Worm (Caenorhabditis elegans) whole organism, L1 larva: ENCODE data around the gene syf-2.

Experiments
- C04F5.9 ChIP-seq: sonication (generic microtip); optimal IDR thresholded peaks from 2 replicates; lab custom pipeline; 2016; ENCODE audit warnings: missing genetic modification characterization, missing compliant biosample characterization
- C16A3.4 ChIP-seq: fragments of 150-350 bp; optimal IDR thresholded peaks from 2 replicates; lab custom pipeline; 2014; ENCODE audit warnings: missing biosample characterization, missing genetic modification characterization
- aha-1 ChIP-seq: fragments of 150-350 bp; optimal IDR thresholded peaks from 2 replicates; lab custom pipeline; 2014; ENCODE audit warnings: missing biosample characterization, missing genetic modification characterization
- alr-1 ChIP-seq: fragments of 200-800 bp; sonication (Bioruptor generic); optimal IDR thresholded peaks from 2 replicates; lab custom pipeline; 2018; ENCODE audit warnings: borderline replicate concordance, mild to moderate bottlenecking, missing genetic modification characterization, missing compliant biosample characterization
- aly-2 ChIP-seq: fragments of 150-350 bp; optimal IDR thresholded peaks from 2 replicates; lab custom pipeline; 2014; ENCODE audit warnings: missing biosample characterization, missing genetic modification characterization
- ama-1 ChIP-seq: fragments of 150-350 bp; optimal IDR thresholded peaks from 2 replicates; lab custom pipeline; 2014
- blmp-1 ChIP-seq: fragments of 150-350 bp; optimal IDR thresholded peaks from 2 replicates; lab custom pipeline; 2014; ENCODE audit warnings: missing biosample characterization, missing genetic modification characterization
- ceh-88 ChIP-seq: fragments of 200-800 bp; sonication (Bioruptor generic); IDR thresholded peaks from 2 replicates; pipeline ENCODE4 v1.3.6; 2022; ENCODE audit warnings: missing genetic modification characterization, missing compliant biosample characterization
- ceh-90 ChIP-seq: sonication (generic microtip); optimal IDR thresholded peaks from 2 replicates; lab custom pipeline; 2016; ENCODE audit warnings: missing genetic modification characterization, missing compliant biosample characterization
- dpl-1 ChIP-seq, 3 experiments: fragments of 150-350 bp in 2 of 3; sonication (generic microtip) in 1 of 3; optimal IDR thresholded peaks; 2 replicates each; lab custom pipeline; 2014 to 2017; ENCODE audit warnings: missing biosample characterization in 3 of 3, missing genetic modification characterization in 3 of 3, missing genetic modification reagents in 3 of 3
- dsc-1 ChIP-seq: sonication (generic microtip); optimal IDR thresholded peaks from 2 replicates; lab custom pipeline; 2016; ENCODE audit warnings: mild to moderate bottlenecking, missing genetic modification characterization, missing compliant biosample characterization
- efl-1 ChIP-seq, 4 experiments: fragments of 150-350 bp; optimal IDR thresholded peaks in 3 of 4; peaks in 1 of 4; 1 replicate in 1 of 4; 2 replicates in 3 of 4; lab custom pipeline; 2014; ENCODE audit warnings: missing biosample characterization in 2 of 4, missing genetic modification characterization in 2 of 4, missing genetic modification reagents in 2 of 4
- egl-27 ChIP-seq, 2 experiments: fragments of 150-350 bp in 1 of 2; sonication (generic microtip); optimal IDR thresholded peaks; 3 replicates each; lab custom pipeline; 2017 to 2018; ENCODE audit warnings: missing biosample characterization in 2 of 2, missing genetic modification characterization in 2 of 2, missing genetic modification reagents in 2 of 2
- elt-2 ChIP-seq: sonication (generic microtip); optimal IDR thresholded peaks from 2 replicates; lab custom pipeline; 2016; ENCODE audit warnings: missing genetic modification characterization, mild to moderate bottlenecking, inconsistent platforms, missing compliant biosample characterization, missing genetic modification reagents
- fkh-8 ChIP-seq: sonication (generic microtip); optimal IDR thresholded peaks from 2 replicates; lab custom pipeline; 2016; ENCODE audit warnings: mild to moderate bottlenecking, missing genetic modification characterization, missing compliant biosample characterization
- fos-1 ChIP-seq: fragments of 150-350 bp; optimal IDR thresholded peaks from 2 replicates; lab custom pipeline; 2014; ENCODE audit warnings: missing biosample characterization, missing genetic modification characterization
- hlh-4 ChIP-seq: sonication (generic microtip); optimal IDR thresholded peaks from 2 replicates; lab custom pipeline; 2016; ENCODE audit warnings: mild to moderate bottlenecking, missing genetic modification characterization, missing compliant biosample characterization
- irx-1 ChIP-seq: sonication (generic microtip); optimal IDR thresholded peaks from 2 replicates; lab custom pipeline; 2016; ENCODE audit warnings: missing genetic modification characterization, missing compliant biosample characterization
- jun-1 ChIP-seq: fragments of 150-350 bp; optimal IDR thresholded peaks from 2 replicates; lab custom pipeline; 2014; ENCODE audit warnings: missing biosample characterization, missing genetic modification reagents, missing genetic modification characterization
- lin-14 ChIP-seq: fragments of 200-800 bp; sonication (Bioruptor generic); optimal IDR thresholded peaks from 2 replicates; lab custom pipeline; 2018; ENCODE audit warnings: mild to moderate bottlenecking, missing genetic modification characterization, moderate library complexity, missing compliant biosample characterization
- lin-35 ChIP-seq, 2 experiments: fragments of 150-350 bp; optimal IDR thresholded peaks; 2 replicates each; lab custom pipeline; 2014; ENCODE audit warnings: missing biosample characterization in 2 of 2, missing genetic modification characterization in 2 of 2, missing genetic modification reagents in 2 of 2
- lin-39 ChIP-seq: fragments of 150-350 bp; optimal IDR thresholded peaks from 2 replicates; lab custom pipeline; 2014; ENCODE audit warnings: missing biosample characterization, missing genetic modification reagents, missing genetic modification characterization
- lir-3 ChIP-seq: sonication (generic microtip); optimal IDR thresholded peaks from 2 replicates; lab custom pipeline; 2016; ENCODE audit warnings: mild to moderate bottlenecking, missing genetic modification characterization, moderate library complexity, missing compliant biosample characterization; ENCODE audit not compliant: poor library complexity
- lsy-2 ChIP-seq, 2 experiments: fragments of 150-350 bp; optimal IDR thresholded peaks; 2 replicates each; lab custom pipeline; 2014; ENCODE audit warnings: missing biosample characterization in 2 of 2, missing genetic modification characterization in 2 of 2
- mab-9 ChIP-seq: fragments of 200-800 bp; sonication (Bioruptor generic); IDR thresholded peaks from 2 replicates; pipeline ENCODE4 v1.3.6; 2022; ENCODE audit warnings: missing genetic modification reagents, missing genetic modification characterization, missing compliant biosample characterization
- mef-2 ChIP-seq: fragments of 150-350 bp; optimal IDR thresholded peaks from 2 replicates; lab custom pipeline; 2014; ENCODE audit warnings: missing biosample characterization, missing genetic modification characterization
- mep-1 ChIP-seq: fragments of 150-350 bp; optimal IDR thresholded peaks from 2 replicates; lab custom pipeline; 2014; ENCODE audit warnings: missing biosample characterization, missing genetic modification characterization
- nhr-11 ChIP-seq: fragments of 150-350 bp; optimal IDR thresholded peaks from 2 replicates; lab custom pipeline; 2014; ENCODE audit warnings: missing biosample characterization, missing genetic modification characterization
- nhr-20 ChIP-seq: sonication (generic microtip); optimal IDR thresholded peaks from 2 replicates; lab custom pipeline; 2016; ENCODE audit warnings: mild to moderate bottlenecking, missing genetic modification characterization, missing compliant biosample characterization
- nhr-47 ChIP-seq: sonication (generic microtip); optimal IDR thresholded peaks from 2 replicates; lab custom pipeline; 2016; ENCODE audit warnings: mild to moderate bottlenecking, missing genetic modification characterization, moderate library complexity, missing compliant biosample characterization
- nhr-71 ChIP-seq: sonication (generic microtip); optimal IDR thresholded peaks from 2 replicates; lab custom pipeline; 2016; ENCODE audit warnings: mild to moderate bottlenecking, missing genetic modification characterization, moderate library complexity, missing compliant biosample characterization
- nhr-76 ChIP-seq: sonication (generic microtip); optimal IDR thresholded peaks from 2 replicates; lab custom pipeline; 2017; ENCODE audit warnings: missing biosample characterization, missing genetic modification characterization
- nhr-84 ChIP-seq: sonication (generic microtip); optimal IDR thresholded peaks from 2 replicates; lab custom pipeline; 2017; ENCODE audit warnings: missing biosample characterization, missing genetic modification characterization
- nhr-85 ChIP-seq: sonication (generic microtip); peaks from one replicate; lab custom pipeline; 2016; ENCODE audit warnings: missing genetic modification characterization, inconsistent platforms, missing compliant biosample characterization
- nhr-90 ChIP-seq: sonication (generic microtip); optimal IDR thresholded peaks from 2 replicates; lab custom pipeline; 2016; ENCODE audit warnings: mild to moderate bottlenecking, missing genetic modification characterization, missing compliant biosample characterization; ENCODE audit not compliant: poor library complexity
- pax-3 ChIP-seq: fragments of 200-800 bp; sonication (Bioruptor generic); optimal IDR thresholded peaks from 2 replicates; lab custom pipeline; 2018; ENCODE audit warnings: mild to moderate bottlenecking, missing genetic modification characterization, moderate library complexity, missing compliant biosample characterization
- pqm-1 ChIP-seq: sonication (generic microtip); optimal IDR thresholded peaks from 3 replicates; lab custom pipeline; 2017; ENCODE audit warnings: missing biosample characterization, missing genetic modification characterization
- skn-1 ChIP-seq: fragments of 150-350 bp; optimal IDR thresholded peaks from 2 replicates; lab custom pipeline; 2014; ENCODE audit warnings: missing biosample characterization, missing genetic modification characterization
- snu-23 ChIP-seq: sonication (generic microtip); optimal IDR thresholded peaks from 2 replicates; lab custom pipeline; 2016; ENCODE audit warnings: missing genetic modification characterization, missing compliant biosample characterization
- sox-4 ChIP-seq: sonication (generic microtip); optimal IDR thresholded peaks from 2 replicates; lab custom pipeline; 2016; ENCODE audit warnings: missing genetic modification characterization, missing compliant biosample characterization
- swsn-7 ChIP-seq: sonication (generic microtip); optimal IDR thresholded peaks from 2 replicates; lab custom pipeline; 2016; ENCODE audit warnings: missing genetic modification characterization, missing compliant biosample characterization
- tlp-1 ChIP-seq: fragments of 150-350 bp; optimal IDR thresholded peaks from 2 replicates; lab custom pipeline; 2014; ENCODE audit warnings: missing biosample characterization, missing genetic modification characterization
- unc-30 ChIP-seq: sonication (generic microtip); optimal IDR thresholded peaks from 2 replicates; lab custom pipeline; 2017; ENCODE audit warnings: missing biosample characterization, missing genetic modification characterization
- unc-62 ChIP-seq: fragments of 150-350 bp; optimal IDR thresholded peaks from 2 replicates; lab custom pipeline; 2014; ENCODE audit warnings: missing biosample characterization, missing genetic modification reagents, missing genetic modification characterization
- unc-86 ChIP-seq: sonication (generic microtip); optimal IDR thresholded peaks from 2 replicates; lab custom pipeline; 2016; ENCODE audit warnings: missing genetic modification characterization, missing compliant biosample characterization
- unc-98 ChIP-seq: fragments of 200-800 bp; sonication (Bioruptor generic); IDR thresholded peaks from 2 replicates; pipeline ENCODE4 v1.3.6; 2022; ENCODE audit warnings: missing genetic modification characterization, missing compliant biosample characterization
- xbp-1 ChIP-seq: sonication (generic microtip); optimal IDR thresholded peaks from 2 replicates; lab custom pipeline; 2016; ENCODE audit warnings: missing genetic modification characterization, missing compliant biosample characterization
- zip-4 ChIP-seq: fragments of 200-800 bp; sonication (Bioruptor generic); optimal IDR thresholded peaks from 2 replicates; lab custom pipeline; 2018; ENCODE audit warnings: mild to moderate bottlenecking, missing genetic modification characterization, moderate library complexity, missing compliant biosample characterization
- ztf-11 ChIP-seq, 2 experiments: sonication (generic microtip); optimal IDR thresholded peaks; 2 replicates each; lab custom pipeline; 2016 to 2017; ENCODE audit warnings: missing genetic modification characterization in 2 of 2, missing biosample characterization in 1 of 2, missing compliant biosample characterization in 1 of 2
- ztf-4 ChIP-seq: fragments of 150-350 bp; optimal IDR thresholded peaks from 2 replicates; lab custom pipeline; 2014; ENCODE audit warnings: missing biosample characterization, missing genetic modification characterization

The syf-2 gene

ce11 chrIII:7180613-7181012, 18.7 kb upstream of the syf-2 start, which contains the start of gene ndab-2:
ndab-2 (plus strand) TSS chrIII:7180752.
- TF ChIP-seq nhr-47 = peak; percentile 18
- TF ChIP-seq nhr-90 = peak; percentile 5
- peak; percentile 41 for TF ChIP-seq ama-1
- TF ChIP-seq lsy-2 (tag; optimal IDR thresholded peaks at IDR 0.05; lab: Kevin White, UChicago) = peak in 1 of 2 experiments; percentile 28
- TF ChIP-seq tlp-1 (tag; lab: Kevin White, UChicago) = no peak

ce11 chrIII:7179538-7180301, 17.8 kb upstream of the syf-2 start, which contains the start of the genes rps-14 and rpl-36:
rps-14 (minus strand) TSS chrIII:7179588.
rpl-36 (plus strand) TSS chrIII:7180251.
- TF ChIP-seq elt-2 (tag; lab: Kevin White, UChicago) = peak; percentile 44
- TF ChIP-seq lin-39 = peak; percentile 62
- TF ChIP-seq nhr-76 (tag; lab: Kevin White, UChicago) = no peak
- TF ChIP-seq ztf-11 (tag; optimal IDR thresholded peaks at IDR 0.05; lab: Kevin White, UChicago) = peak in 1 of 2 experiments; percentile 75
- TF ChIP-seq lin-14 (GFP tag; lab: Kevin White, UChicago) = peak; percentile 92
- TF ChIP-seq nhr-85 (tag; lab: Kevin White, UChicago) = peak; percentile 94
- TF ChIP-seq hlh-4 = no peak
- TF ChIP-seq unc-62 = no peak
- TF ChIP-seq C16A3.4 (tag; lab: Kevin White, UChicago) = peak; percentile 96
- TF ChIP-seq fos-1 (tag; lab: Kevin White, UChicago) = peak; percentile 84
- peak; percentile 78 for TF ChIP-seq C04F5.9 (tag; lab: Kevin White, UChicago)
- peak in 1 of 2 experiments; percentile 59 for TF ChIP-seq egl-27 (tag; optimal IDR thresholded peaks at IDR 0.05; lab: Kevin White, UChicago)
- TF ChIP-seq mab-9 = peak; percentile 59
- peak; percentile 93 for TF ChIP-seq nhr-71 (tag; lab: Kevin White, UChicago)
- TF ChIP-seq ceh-88 (GFP tag; lab: Robert Waterston, UW) = peak; percentile 68
- TF ChIP-seq mef-2 (tag; lab: Kevin White, UChicago) = peak; percentile 27
- TF ChIP-seq skn-1 (tag; lab: Kevin White, UChicago) = peak; percentile 94
- peak; percentile 77 for TF ChIP-seq lir-3 (tag; lab: Kevin White, UChicago)
- TF ChIP-seq pax-3 (tag; lab: Kevin White, UChicago) = peak; percentile 72
- peak; percentile 96 for TF ChIP-seq mep-1 (tag; lab: Kevin White, UChicago)
- peak; percentile 90 to 92 for TF ChIP-seq efl-1 (optimal IDR thresholded peaks at IDR 0.05; lab: Kevin White, UChicago)
- peak; percentile 82 to 97 for TF ChIP-seq efl-1 (GFP tag; optimal IDR thresholded peaks at IDR 0.05 in 1 of 2; lab: Kevin White, UChicago)
- TF ChIP-seq dpl-1 (GFP tag; optimal IDR thresholded peaks at IDR 0.05; lab: Kevin White, UChicago) = peak; percentile 83 to 86 (median 86)
- TF ChIP-seq nhr-47 = peak; percentile 92
- no peak for TF ChIP-seq unc-30 (tag; lab: Kevin White, UChicago)
- TF ChIP-seq aly-2 (tag; lab: Kevin White, UChicago) = peak; percentile 47
- peak; percentile 94 for TF ChIP-seq nhr-20 (tag; lab: Kevin White, UChicago)
- peak; percentile 30 for TF ChIP-seq nhr-11 (tag; lab: Kevin White, UChicago)
- peak; percentile 86 for TF ChIP-seq jun-1 (tag; lab: Kevin White, UChicago)
- peak; percentile 88 to 93 for TF ChIP-seq lin-35 (GFP tag; optimal IDR thresholded peaks at IDR 0.05; lab: Kevin White, UChicago)
- peak; percentile 88 for TF ChIP-seq fkh-8 (tag; lab: Kevin White, UChicago)
- peak; percentile 93 for TF ChIP-seq blmp-1 (tag; lab: Kevin White, UChicago)
- TF ChIP-seq xbp-1 (tag; lab: Kevin White, UChicago) = peak; percentile 94
- TF ChIP-seq sox-4 (tag; lab: Kevin White, UChicago) = peak; percentile 59
- TF ChIP-seq zip-4 = peak; percentile 66
- TF ChIP-seq aha-1 (tag; lab: Kevin White, UChicago) = peak; percentile 77
- TF ChIP-seq nhr-84 (tag; lab: Kevin White, UChicago) = no peak
- TF ChIP-seq dsc-1 = peak; percentile 89
- TF ChIP-seq unc-98 = no peak
- peak; percentile 95 for TF ChIP-seq snu-23 (GFP tag; lab: Kevin White, UChicago)
- peak; percentile 80 for TF ChIP-seq unc-86 (tag; lab: Kevin White, UChicago)
- peak; percentile 67 for TF ChIP-seq ztf-4 (tag; lab: Kevin White, UChicago)
- peak; percentile 83 for TF ChIP-seq irx-1 (tag; lab: Kevin White, UChicago)
- peak; percentile 34 for TF ChIP-seq ceh-90
- peak; percentile 92 for TF ChIP-seq swsn-7 (tag; lab: Kevin White, UChicago)
- TF ChIP-seq alr-1 = no peak
- no peak for TF ChIP-seq pqm-1 (tag; lab: Kevin White, UChicago)
